Worm (Caenorhabditis elegans) whole organism, L4 larva: ENCODE measurements around the gene F48E8.8.

ENCODE experiments used
- Y105C5A.15 ChIP-seq: fragments of 200-800 bp; sonication (Bioruptor generic); IDR thresholded peaks from 2 replicates; pipeline ENCODE4 v1.3.6; 2022; ENCODE audit warnings: missing genetic modification characterization, missing compliant biosample characterization
- aha-1 ChIP-seq: fragments of 150-350 bp; peaks from one replicate; lab custom pipeline; 2014; ENCODE audit warnings: missing biosample characterization, missing genetic modification characterization
- mdl-1 ChIP-seq, 2 experiments: fragments of 150-350 bp in 1 of 2; sonication (generic microtip) in 1 of 2; optimal IDR thresholded peaks; 2 replicates each; lab custom pipeline; 2014 to 2017; ENCODE audit warnings: missing biosample characterization in 2 of 2, missing genetic modification characterization in 2 of 2
- nhr-6 ChIP-seq: fragments of 150-350 bp; optimal IDR thresholded peaks from 2 replicates; lab custom pipeline; 2014; ENCODE audit warnings: missing biosample characterization, missing genetic modification characterization

ce11 chrIII:5453290-5453689, 3.7 kb upstream of the F48E8.8 start, which contains the start of gene F48E8.4:
- TF ChIP-seq aha-1 (tag; lab: Kevin White, UChicago) = peak; percentile 31
- no peak for TF ChIP-seq mdl-1 (tag; optimal IDR thresholded peaks at IDR 0.05; lab: Kevin White, UChicago)
- TF ChIP-seq Y105C5A.15 = no peak
- no peak for TF ChIP-seq nhr-6
